Worm (Caenorhabditis elegans): ENCODE data around the gene srz-64.

DNA sequence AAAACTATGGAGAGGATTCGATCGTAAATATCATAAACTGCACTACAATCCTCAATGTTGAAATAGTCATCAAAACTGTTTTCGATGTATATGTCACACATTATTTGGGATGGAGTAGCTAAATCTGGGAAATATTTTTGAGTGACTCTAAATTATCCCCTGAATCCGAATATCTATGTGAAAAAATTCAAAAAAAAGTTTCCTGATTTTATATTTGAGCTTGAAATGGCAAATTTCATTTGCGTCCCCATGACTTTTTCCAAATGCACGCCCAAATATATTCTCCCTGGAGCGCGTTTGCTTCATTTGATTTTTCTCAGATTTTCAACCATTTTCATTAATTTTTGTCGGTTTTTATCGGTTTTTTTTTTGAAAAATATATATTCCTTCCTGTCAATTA, at the start of gene srz-64:
- TF ChIP-seq zip-4 (GFP tag; optimal IDR thresholded peaks at IDR 0.05) (no peak), unc-130 (tag; optimal IDR thresholded peaks at IDR 0.05) (no peak), rnt-1 (tag; optimal IDR thresholded peaks at IDR 0.05) (no peak), unc-86 (tag; optimal IDR thresholded peaks at IDR 0.05) (no peak), aly-2 (tag; optimal IDR thresholded peaks at IDR 0.05) (no peak), pqm-1 (tag; optimal IDR thresholded peaks at IDR 0.05) (no peak)
